Worm (Caenorhabditis elegans) whole organism, L3 larva: ENCODE results near the gene spp-8.

Experiments
- ceh-82 ChIP-seq: fragments of 150-350 bp; optimal IDR thresholded peaks from 2 replicates; lab custom pipeline; 2014; ENCODE audit warnings: missing biosample characterization, missing genetic modification characterization
- egl-27 ChIP-seq: sonication (generic microtip); optimal IDR thresholded peaks from 4 replicates; lab custom pipeline; 2017; ENCODE audit warnings: missing biosample characterization, missing genetic modification reagents, missing genetic modification characterization
- elt-3 ChIP-seq, 3 experiments: fragments of 150-350 bp in 1 of 3; sonication (generic microtip) in 2 of 3; optimal IDR thresholded peaks; 2 replicates in 2 of 3; 4 replicates in 1 of 3; lab custom pipeline; 2014 to 2017; ENCODE audit warnings: missing biosample characterization in 3 of 3, missing genetic modification characterization in 3 of 3
- nhr-12 ChIP-seq: fragments of 150-350 bp; optimal IDR thresholded peaks from 2 replicates; lab custom pipeline; 2014; ENCODE audit warnings: missing biosample characterization, missing genetic modification characterization
- pqm-1 ChIP-seq: fragments of 150-350 bp; optimal IDR thresholded peaks from 2 replicates; lab custom pipeline; 2017; ENCODE audit warnings: missing biosample characterization, missing genetic modification characterization, inconsistent platforms

ce11 chrIV:8506034-8506433, 24.6 kb downstream of the spp-8 start:
- TF ChIP-seq pqm-1 (tag; lab: Kevin White, UChicago) (no peak), ceh-82 (tag; lab: Kevin White, UChicago) (no peak), egl-27 (tag; lab: Kevin White, UChicago) (no peak), nhr-12 (tag; lab: Kevin White, UChicago) (no peak), elt-3 (tag; optimal IDR thresholded peaks at IDR 0.05; lab: Kevin White, UChicago) (no peak)
